Worm (Caenorhabditis elegans) whole organism, mixed stage, embryonic: ENCODE results near the gene fbxa-174.

Experiments used
- M03D4.4 ChIP-seq: sonication (generic microtip); optimal IDR thresholded peaks from 2 replicates; lab custom pipeline; 2017; ENCODE audit warnings: mild to moderate bottlenecking, missing genetic modification characterization, missing compliant biosample characterization
- blmp-1 ChIP-seq: fragments of 150-350 bp; optimal IDR thresholded peaks from 2 replicates; lab custom pipeline; 2014; ENCODE audit warnings: missing biosample characterization, missing genetic modification characterization
- ceh-39 ChIP-seq: fragments of 150-350 bp; optimal IDR thresholded peaks from 2 replicates; lab custom pipeline; 2014; ENCODE audit warnings: missing biosample characterization, missing genetic modification characterization
- ceh-43 ChIP-seq: fragments of 200-800 bp; sonication (Bioruptor generic); optimal IDR thresholded peaks from 2 replicates; lab custom pipeline; 2018; ENCODE audit warnings: mild to moderate bottlenecking, missing genetic modification characterization, moderate library complexity, missing compliant biosample characterization
- ceh-83 ChIP-seq: fragments of 200-800 bp; sonication (Bioruptor generic); optimal IDR thresholded peaks from 2 replicates; lab custom pipeline; 2018; ENCODE audit warnings: mild to moderate bottlenecking, missing genetic modification characterization, missing compliant biosample characterization
- ces-1 ChIP-seq: fragments of 150-350 bp; optimal IDR thresholded peaks from 2 replicates; lab custom pipeline; 2014; ENCODE audit warnings: missing biosample characterization, missing genetic modification reagents, missing genetic modification characterization
- drap-1 ChIP-seq: fragments of 200-800 bp; sonication (Bioruptor generic); optimal IDR thresholded peaks from 3 replicates; lab custom pipeline; 2018; ENCODE audit warnings: mild to moderate bottlenecking, missing genetic modification characterization, missing compliant biosample characterization
- elt-1 ChIP-seq: sonication (generic microtip); optimal IDR thresholded peaks from 2 replicates; lab custom pipeline; 2017; ENCODE audit warnings: missing genetic modification characterization, mild to moderate bottlenecking, missing compliant biosample characterization, antibody characterized with exemption, moderate library complexity, borderline replicate concordance; ENCODE audit not compliant: insufficient read depth
- elt-3 ChIP-seq: fragments of 150-350 bp; optimal IDR thresholded peaks from 2 replicates; lab custom pipeline; 2014; ENCODE audit warnings: missing biosample characterization, missing genetic modification characterization
- flh-1 ChIP-seq: fragments of 200-800 bp; sonication (Bioruptor generic); optimal IDR thresholded peaks from 2 replicates; lab custom pipeline; 2018; ENCODE audit warnings: mild to moderate bottlenecking, missing genetic modification characterization, moderate library complexity, missing compliant biosample characterization
- hlh-1 ChIP-seq: fragments of 150-350 bp; optimal IDR thresholded peaks from 2 replicates; lab custom pipeline; 2014; ENCODE audit warnings: missing biosample characterization, missing genetic modification reagents, missing genetic modification characterization
- lin-13 ChIP-seq: fragments of 150-350 bp; optimal IDR thresholded peaks from 2 replicates; lab custom pipeline; 2014; ENCODE audit warnings: missing biosample characterization, missing genetic modification characterization
- mab-5 ChIP-seq: fragments of 150-350 bp; optimal IDR thresholded peaks from 2 replicates; lab custom pipeline; 2014; ENCODE audit warnings: missing biosample characterization, missing genetic modification characterization
- mep-1 ChIP-seq: fragments of 150-350 bp; optimal IDR thresholded peaks from 2 replicates; lab custom pipeline; 2017; ENCODE audit warnings: missing biosample characterization, missing genetic modification reagents, missing genetic modification characterization, inconsistent platforms
- nhr-237 ChIP-seq: fragments of 150-350 bp; optimal IDR thresholded peaks from 2 replicates; lab custom pipeline; 2014; ENCODE audit warnings: missing biosample characterization, missing genetic modification characterization
- nhr-76 ChIP-seq: sonication (generic microtip); optimal IDR thresholded peaks from 2 replicates; lab custom pipeline; 2017; ENCODE audit warnings: missing biosample characterization, missing genetic modification characterization
- pha-4 ChIP-seq: fragments of 150-350 bp; optimal IDR thresholded peaks from 2 replicates; lab custom pipeline; 2018; ENCODE audit warnings: missing biosample characterization, missing genetic modification reagents, missing genetic modification characterization
- sem-2 ChIP-seq: fragments of 200-800 bp; sonication (Bioruptor generic); optimal IDR thresholded peaks from 2 replicates; lab custom pipeline; 2018; ENCODE audit warnings: mild to moderate bottlenecking, missing genetic modification characterization, missing compliant biosample characterization
- snpc-4 ChIP-seq: fragments of 150-350 bp; optimal IDR thresholded peaks from 2 replicates; lab custom pipeline; 2014; ENCODE audit warnings: missing biosample characterization, missing genetic modification characterization
- sptf-1 ChIP-seq: sonication (generic microtip); optimal IDR thresholded peaks from 2 replicates; lab custom pipeline; 2017; ENCODE audit warnings: mild to moderate bottlenecking, missing genetic modification characterization, moderate library complexity, missing compliant biosample characterization
- tbx-8 ChIP-seq: fragments of 200-800 bp; sonication (Bioruptor generic); optimal IDR thresholded peaks from 2 replicates; lab custom pipeline; 2018; ENCODE audit warnings: mild to moderate bottlenecking, missing genetic modification characterization, moderate library complexity, missing compliant biosample characterization
- unc-120 ChIP-seq: sonication (generic microtip); optimal IDR thresholded peaks from 2 replicates; lab custom pipeline; 2017; ENCODE audit warnings: missing genetic modification characterization, missing compliant biosample characterization; ENCODE audit not compliant: poor library complexity, severe bottlenecking
- unc-39 ChIP-seq: fragments of 150-350 bp; optimal IDR thresholded peaks from 2 replicates; lab custom pipeline; 2014; ENCODE audit warnings: missing biosample characterization, missing genetic modification characterization
- unc-62 ChIP-seq: fragments of 150-350 bp; optimal IDR thresholded peaks from 2 replicates; lab custom pipeline; 2014; ENCODE audit warnings: missing biosample characterization, missing genetic modification reagents, missing genetic modification characterization
- zip-8 ChIP-seq: fragments of 150-350 bp; optimal IDR thresholded peaks from 2 replicates; lab custom pipeline; 2014; ENCODE audit warnings: missing biosample characterization, missing genetic modification characterization

Gene fbxa-174

ce11 chrV:17542304-17542703, 16.0 kb downstream of the fbxa-174 start:
- TF ChIP-seq drap-1 (GFP tag; lab: Kevin White, UChicago) (peak; percentile 10), sem-2 (GFP tag; lab: Kevin White, UChicago) (no peak), elt-3 (tag; lab: Kevin White, UChicago) (no peak), lin-13 (tag; lab: Kevin White, UChicago) (no peak), ceh-83 (GFP tag; lab: Kevin White, UChicago) (no peak), tbx-8 (GFP tag; lab: Kevin White, UChicago) (no peak)

ce11 chrV:17540295-17540694, 18.0 kb downstream of the fbxa-174 start, which contains the start of gene srz-25:
Gene srz-25 (plus strand): TSS chrV:17540595.
- TF ChIP-seq unc-62 = no peak
- no peak for TF ChIP-seq snpc-4 (tag; lab: Kevin White, UChicago)
- TF ChIP-seq ceh-39 (tag; lab: Kevin White, UChicago) = no peak
- no peak for TF ChIP-seq pha-4 (tag; lab: Kevin White, UChicago)
- no peak for TF ChIP-seq M03D4.4
- TF ChIP-seq tbx-8 (GFP tag; lab: Kevin White, UChicago) = no peak
- TF ChIP-seq ces-1 = no peak
- no peak for TF ChIP-seq elt-3 (tag; lab: Kevin White, UChicago)
- no peak for TF ChIP-seq mep-1 (tag; lab: Kevin White, UChicago)
- TF ChIP-seq flh-1 (GFP tag; lab: Kevin White, UChicago) = no peak
- no peak for TF ChIP-seq elt-1
- no peak for TF ChIP-seq zip-8 (tag; lab: Kevin White, UChicago)
- TF ChIP-seq mab-5 (tag; lab: Kevin White, UChicago) = no peak
- no peak for TF ChIP-seq drap-1 (GFP tag; lab: Kevin White, UChicago)
- TF ChIP-seq, all 35 proteins: peak for 0

ce11 chrV:17539289-17539688, 19.0 kb downstream of the fbxa-174 start:
- TF ChIP-seq ces-1 (no peak), hlh-1 (tag; lab: Kevin White, UChicago) (peak; percentile 68), unc-120 (tag; lab: Kevin White, UChicago) (peak; percentile 67)
- TF ChIP-seq, all 35 proteins: peak for 2

- TF ChIP-seq drap-1 (GFP tag; lab: Kevin White, UChicago) = peak; percentile 38
- TF ChIP-seq sptf-1 = no peak
These were observed 19.9 kb downstream of the fbxa-174 start, which contains the start of gene C18D4.6 for ce11 chrV:17538279-17538896. Gene C18D4.6 (minus strand): TSS chrV:17538375.

- TF ChIP-seq nhr-237 = no peak
- TF ChIP-seq M03D4.4 = no peak
These were observed 25.1 kb downstream of the fbxa-174 start for ce11 chrV:17533200-17533599.

ce11 chrV:17532686-17533085, 25.6 kb downstream of the fbxa-174 start, which contains the start of gene C18D4.3:
Gene C18D4.3 (minus strand): TSS chrV:17532786.
- TF ChIP-seq mab-5 (tag; lab: Kevin White, UChicago) = no peak
- no peak for TF ChIP-seq elt-1
- no peak for TF ChIP-seq flh-1 (GFP tag; lab: Kevin White, UChicago)
- TF ChIP-seq nhr-237 = no peak
- no peak for TF ChIP-seq drap-1 (GFP tag; lab: Kevin White, UChicago)

- no peak for TF ChIP-seq blmp-1
- TF ChIP-seq pha-4 (tag; lab: Kevin White, UChicago) = no peak
- no peak for TF ChIP-seq ceh-43 (GFP tag; lab: Kevin White, UChicago)
- no peak for TF ChIP-seq sem-2 (GFP tag; lab: Kevin White, UChicago)
- TF ChIP-seq ceh-83 (GFP tag; lab: Kevin White, UChicago) = no peak
- TF ChIP-seq unc-120 (tag; lab: Kevin White, UChicago) = no peak
- no peak for TF ChIP-seq M03D4.4
These were observed 26.9 kb downstream of the fbxa-174 start, which contains the start of gene C18D4.4 for ce11 chrV:17531410-17531809. Gene C18D4.4 (minus strand): TSS chrV:17531510.

ce11 chrV:17530486-17530885, 27.8 kb downstream of the fbxa-174 start, which contains the start of gene C18D4.12:
Gene C18D4.12 (minus strand): TSS chrV:17530586.
- no peak for TF ChIP-seq unc-39 (tag; lab: Kevin White, UChicago)
- no peak for TF ChIP-seq M03D4.4
- no peak for TF ChIP-seq ceh-39 (tag; lab: Kevin White, UChicago)
- no peak for TF ChIP-seq blmp-1
- no peak for TF ChIP-seq unc-120 (tag; lab: Kevin White, UChicago)
- TF ChIP-seq ceh-83 (GFP tag; lab: Kevin White, UChicago) = no peak
- no peak for TF ChIP-seq hlh-1 (tag; lab: Kevin White, UChicago)
- TF ChIP-seq ces-1 = no peak
- no peak for TF ChIP-seq nhr-76
- TF ChIP-seq mep-1 (tag; lab: Kevin White, UChicago) = no peak
